Worm (Caenorhabditis elegans): Measurements from ENCODE around the gene C44B7.7.
"Not testable (repeated sequence)": the region's sequence is repeated elsewhere in the genome, so short reads cannot be mapped to it uniquely, and the experiment has no call there.

Gene C44B7.7

DNA sequence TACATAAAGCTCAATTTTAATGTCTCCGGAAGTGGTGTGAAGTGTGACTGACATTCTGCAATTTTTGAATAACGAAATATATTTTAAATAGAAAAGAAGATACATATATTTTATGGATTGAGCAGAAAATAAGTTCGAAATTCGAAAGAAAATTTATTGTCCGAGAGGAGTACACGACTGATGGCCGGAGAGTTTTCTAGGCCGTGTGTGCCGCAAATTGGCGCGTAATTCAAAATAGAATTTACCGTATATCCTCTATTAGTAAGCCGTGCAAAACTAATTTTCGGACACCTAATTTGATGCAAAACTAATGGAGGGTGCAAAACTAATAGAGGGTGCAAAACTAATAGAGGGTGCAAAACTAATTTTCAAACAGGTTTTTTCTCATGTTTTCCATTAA lies 33.3 kb upstream of the C44B7.7 start, which contains the start of gene cyn-10 (continued):
- TF ChIP-seq ceh-24 (tag; optimal IDR thresholded peaks at IDR 0.05) = no peak
- peak; percentile 56 for TF ChIP-seq syd-9 (tag; optimal IDR thresholded peaks at IDR 0.05)
- TF ChIP-seq pat-9 (tag; optimal IDR thresholded peaks at IDR 0.05) = no peak
- no peak for TF ChIP-seq fkh-10 (GFP tag; optimal IDR thresholded peaks at IDR 0.05)
- peak; percentile 61 for TF ChIP-seq elt-2 (tag; optimal IDR thresholded peaks at IDR 0.05)
- TF ChIP-seq che-1 (tag; optimal IDR thresholded peaks at IDR 0.05) = no peak
- peak; percentile 59 for TF ChIP-seq unc-42 (tag; optimal IDR thresholded peaks at IDR 0.05)
- peak; percentile 44 for TF ChIP-seq hlh-13 (GFP tag; optimal IDR thresholded peaks at IDR 0.05)
- peak; percentile 39 for TF ChIP-seq ztf-16 (tag; optimal IDR thresholded peaks at IDR 0.05)
- peak; percentile 5 for TF ChIP-seq npax-4 (tag; optimal IDR thresholded peaks at IDR 0.05)
- TF ChIP-seq ref-2 (tag; optimal IDR thresholded peaks at IDR 0.05) = peak; percentile 89
- peak; percentile 67 for TF ChIP-seq mec-3 (tag; optimal IDR thresholded peaks at IDR 0.05; ENCODE audit: borderline replicate concordance)
- peak; percentile 95 for TF ChIP-seq ceh-31 (tag; optimal IDR thresholded peaks at IDR 0.05)
- TF ChIP-seq ceh-19 (GFP tag; optimal IDR thresholded peaks at IDR 0.05) = peak; percentile 5
- no peak for TF ChIP-seq lin-11 (tag; optimal IDR thresholded peaks at IDR 0.05)
- TF ChIP-seq ceh-45 (GFP tag; IDR thresholded peaks at IDR 0.05) = no peak
- no peak for TF ChIP-seq sdc-2 (tag; optimal IDR thresholded peaks at IDR 0.05)
- peak; percentile 61 for TF ChIP-seq unc-3 (GFP tag; conservative IDR thresholded peaks at IDR 0.05)
- TF ChIP-seq unc-3 (tag; optimal IDR thresholded peaks at IDR 0.05) = peak; percentile 21
- TF ChIP-seq Y22D7AL.16 (tag; optimal IDR thresholded peaks at IDR 0.05) = no peak

DNA sequence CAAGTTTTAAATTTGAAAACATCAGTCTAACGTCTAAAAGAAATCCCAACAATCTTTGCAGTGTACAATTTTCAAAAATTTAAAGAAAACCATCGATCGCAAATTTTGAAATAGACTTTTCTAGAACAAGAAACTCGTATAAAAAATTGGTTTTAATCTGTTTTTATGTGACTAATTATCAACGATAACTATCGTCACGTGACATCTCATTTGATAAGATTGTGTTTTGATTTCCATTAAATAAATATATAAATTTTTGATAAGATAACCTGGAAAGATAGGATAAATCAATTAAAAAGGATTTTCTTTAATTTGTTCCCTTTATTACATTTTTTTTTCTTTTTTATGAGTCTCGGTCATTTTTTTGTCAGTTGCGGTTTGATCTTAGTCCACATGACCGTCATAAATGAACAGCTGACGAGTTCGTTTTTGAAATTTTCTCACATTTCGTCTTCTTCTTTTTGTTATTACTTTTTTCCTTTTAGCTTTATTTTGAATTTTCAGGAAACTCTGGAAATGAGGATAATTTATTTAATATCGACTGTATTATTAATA lies 29.7 kb upstream of the C44B7.7 start, which contains the start of gene asm-1:
Gene asm-1 (plus strand): TSS at position 505 of the 555 bp plus-strand sequence.
- TF ChIP-seq elt-2 (tag; optimal IDR thresholded peaks at IDR 0.05) (peak; percentile 62), nhr-232 (tag; optimal IDR thresholded peaks at IDR 0.05) (no peak)

DNA sequence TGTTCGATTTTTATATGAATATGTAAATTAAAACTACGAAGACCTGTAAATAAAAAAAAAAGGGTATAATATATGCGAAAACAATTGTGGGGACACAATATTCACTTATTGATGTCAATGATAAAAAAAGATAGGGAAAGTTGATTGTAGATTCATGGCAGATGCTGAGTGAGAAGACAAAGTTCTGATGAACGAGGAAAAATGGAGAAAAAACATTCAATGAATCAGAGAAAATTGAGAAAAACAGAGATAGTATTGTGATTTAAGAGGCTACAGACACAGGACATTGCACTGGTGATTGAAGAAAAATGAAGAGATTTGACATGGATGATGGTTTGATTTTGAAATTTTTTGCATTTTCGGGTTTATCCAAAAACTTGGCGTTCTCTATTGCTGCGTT lies 28.7 kb upstream of the C44B7.7 start:
- TF ChIP-seq sox-2 (GFP tag; IDR thresholded peaks at IDR 0.05) = no peak

- not testable (repeated sequence) for TF ChIP-seq nfya-1 (tag; optimal IDR thresholded peaks at IDR 0.05); hlh-30 (tag; optimal IDR thresholded peaks at IDR 0.05; ENCODE audit: insufficient read depth); pax-1 (tag; optimal IDR thresholded peaks at IDR 0.05)
Measured at ce11 chrII:6907657-6908056, 27.7 kb upstream of the C44B7.7 start, which contains the start of gene B0252.3. Gene B0252.3, minus strand, starts transcription at chrII:6907757.

DNA sequence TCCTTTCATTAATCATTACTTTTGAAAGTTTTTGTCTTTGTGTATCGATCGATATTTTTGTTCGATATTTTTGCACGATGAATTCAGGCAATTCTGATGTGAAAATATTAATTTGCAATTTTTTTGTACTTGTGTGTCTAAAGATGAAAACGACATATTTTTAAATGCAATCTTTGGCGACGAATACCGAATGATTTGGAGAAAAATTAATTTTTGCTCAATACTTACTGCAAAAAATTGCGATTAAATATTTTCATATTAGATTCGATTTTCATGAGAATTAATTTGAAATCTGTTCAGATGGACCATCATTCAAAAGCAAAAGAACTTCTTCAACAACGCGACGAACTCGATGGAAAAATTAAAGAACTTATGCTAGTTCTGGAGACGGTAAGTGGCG lies 21.8 kb upstream of the C44B7.7 start, which contains the start of gene psmd-9:
Gene psmd-9 (plus strand): TSS at position 301 of the 400 bp plus-strand sequence.
- TF ChIP-seq T23F11.4 (GFP tag; optimal IDR thresholded peaks at IDR 0.05) = no peak
- no peak for TF ChIP-seq hlh-8 (tag; optimal IDR thresholded peaks at IDR 0.05)
- no peak for TF ChIP-seq fkh-10 (GFP tag; optimal IDR thresholded peaks at IDR 0.05)
- no peak for TF ChIP-seq zip-5 (tag; optimal IDR thresholded peaks at IDR 0.05)
- TF ChIP-seq pax-1 (tag; optimal IDR thresholded peaks at IDR 0.05) = no peak
- no peak for TF ChIP-seq rnt-1 (tag; optimal IDR thresholded peaks at IDR 0.05)
- TF ChIP-seq sox-2 (GFP tag; IDR thresholded peaks at IDR 0.05) = no peak
- no peak for TF ChIP-seq K09A11.1 (tag; optimal IDR thresholded peaks at IDR 0.05; ENCODE audit: insufficient read depth)
- no peak for TF ChIP-seq unc-55 (GFP tag; optimal IDR thresholded peaks at IDR 0.05)
- TF ChIP-seq mec-3 (tag; optimal IDR thresholded peaks at IDR 0.05; ENCODE audit: borderline replicate concordance) = no peak
- no peak for TF ChIP-seq sox-4 (tag; optimal IDR thresholded peaks at IDR 0.05)
- TF ChIP-seq C38D4.7 (GFP tag; optimal IDR thresholded peaks at IDR 0.05) = no peak
- TF ChIP-seq dve-1 (tag; optimal IDR thresholded peaks at IDR 0.05) = no peak
- TF ChIP-seq pqm-1 (tag; optimal IDR thresholded peaks at IDR 0.05) = no peak
- no peak for TF ChIP-seq ref-2 (tag; optimal IDR thresholded peaks at IDR 0.05)
- TF ChIP-seq pat-9 (tag; optimal IDR thresholded peaks at IDR 0.05) = no peak
- TF ChIP-seq elt-4 (tag; optimal IDR thresholded peaks at IDR 0.05) = no peak
- TF ChIP-seq C08G9.2 (tag; optimal IDR thresholded peaks at IDR 0.05) = no peak
- no peak for TF ChIP-seq nfya-1 (tag; optimal IDR thresholded peaks at IDR 0.05)
